Worm (Caenorhabditis elegans): ENCODE measurements around the gene M03B6.5.

DNA sequence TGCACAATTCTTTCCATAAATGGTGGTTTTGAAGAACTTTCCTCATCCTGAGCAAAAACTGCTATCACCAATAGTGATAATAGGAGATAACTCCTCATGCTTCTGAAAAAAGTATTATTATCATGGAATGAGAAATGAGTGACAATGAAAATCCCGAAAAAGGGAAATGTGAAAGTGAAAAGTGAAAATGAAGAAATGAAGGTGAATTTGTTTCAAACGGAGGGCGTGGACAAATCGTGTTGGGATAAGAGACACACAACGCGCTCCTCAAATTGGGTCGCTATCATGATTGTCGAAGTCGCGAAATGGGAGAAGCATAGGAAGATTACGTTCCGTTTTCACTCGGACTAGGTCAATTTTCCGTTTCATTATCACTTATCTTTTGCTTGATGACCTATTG, 20.4 kb downstream of the M03B6.5 start, which contains the start of gene M03B6.3:
- TF ChIP-seq dao-5 (tag; optimal IDR thresholded peaks at IDR 0.05) (no peak), him-1 (tag; optimal IDR thresholded peaks at IDR 0.05) (no peak)
